Worm (Caenorhabditis elegans) whole organism, L2 larva: ENCODE measurements around the gene C16C8.14.

ENCODE experiments used
- F13H6.1 ChIP-seq: sonication (generic microtip); optimal IDR thresholded peaks from 2 replicates; lab custom pipeline; 2016; ENCODE audit warnings: missing genetic modification characterization, missing compliant biosample characterization
- ceh-82 ChIP-seq: fragments of 150-350 bp; optimal IDR thresholded peaks from 2 replicates; lab custom pipeline; 2014; ENCODE audit warnings: missing biosample characterization, missing genetic modification characterization
- mdl-1 ChIP-seq, 2 experiments: fragments of 150-350 bp in 1 of 2; sonication (generic microtip) in 1 of 2; optimal IDR thresholded peaks; 2 replicates each; lab custom pipeline; 2017; ENCODE audit warnings: missing biosample characterization in 2 of 2, missing genetic modification characterization in 2 of 2
- nhr-11 ChIP-seq: fragments of 150-350 bp; optimal IDR thresholded peaks from 2 replicates; lab custom pipeline; 2014; ENCODE audit warnings: missing biosample characterization, missing genetic modification characterization

ce11 chrII:3439842-3440640, 9.6 kb upstream of the C16C8.14 start:
- TF ChIP-seq ceh-82 (tag; lab: Kevin White, UChicago) (no peak), mdl-1 (tag; optimal IDR thresholded peaks at IDR 0.05; lab: Kevin White, UChicago) (no peak), nhr-11 (no peak), F13H6.1 (tag; lab: Kevin White, UChicago) (no peak)
